Fruit fly (Drosophila melanogaster) whole organism, embryonic: Measurements from ENCODE around the gene RpL28.

Source experiments
- Atf-2 ChIP-seq: fragments of 200-800 bp; sonication (Bioruptor generic); optimal IDR thresholded peaks from 2 replicates; lab custom pipeline; 2016; ENCODE audit warnings: missing biosample characterization, missing genetic modification characterization
- Bteb2 ChIP-seq: fragments of 200-800 bp; sonication (Bioruptor generic); optimal IDR thresholded peaks from 2 replicates; lab custom pipeline; 2016; ENCODE audit warnings: missing biosample characterization, missing genetic modification characterization
- CG10209 ChIP-seq: fragments of 200-800 bp; sonication (Bioruptor generic); optimal IDR thresholded peaks from 3 replicates; lab custom pipeline; 2017; ENCODE audit warnings: missing biosample characterization, mild to moderate bottlenecking, missing genetic modification characterization, missing genetic modification reagents
- CG1024 ChIP-seq: fragments of 200-800 bp; sonication (Bioruptor generic); IDR thresholded peaks from 2 replicates; pipeline ENCODE4 v1.3.6; 2022; ENCODE audit warnings: missing biosample characterization, missing genetic modification characterization
- CG10979 ChIP-seq: fragments of 200-800 bp; sonication (Bioruptor generic); optimal IDR thresholded peaks from 2 replicates; lab custom pipeline; 2018; ENCODE audit warnings: missing biosample characterization, mild to moderate bottlenecking, missing genetic modification characterization, moderate library complexity
- CG11504 ChIP-seq: fragments of 200-800 bp; sonication (Bioruptor generic); optimal IDR thresholded peaks from 3 replicates; lab custom pipeline; 2019; ENCODE audit warnings: missing biosample characterization, mild to moderate bottlenecking, missing genetic modification characterization, moderate library complexity
- CG12744 ChIP-seq: fragments of 200-800 bp; sonication (Bioruptor generic); optimal IDR thresholded peaks from 2 replicates; lab custom pipeline; 2016; ENCODE audit warnings: missing biosample characterization, missing genetic modification characterization
- CG12769 ChIP-seq: fragments of 200-800 bp; sonication (Bioruptor generic); optimal IDR thresholded peaks from 2 replicates; lab custom pipeline; 2019; ENCODE audit warnings: missing biosample characterization, mild to moderate bottlenecking, missing genetic modification characterization, moderate library complexity
- CG13624 ChIP-seq: fragments of 200-800 bp; sonication (Bioruptor generic); optimal IDR thresholded peaks from 2 replicates; lab custom pipeline; 2016; ENCODE audit warnings: missing biosample characterization, missing genetic modification characterization
- CG14050 ChIP-seq: fragments of 200-800 bp; sonication (Bioruptor generic); IDR thresholded peaks from 3 replicates; pipeline ENCODE4 v1.3.6; 2022; ENCODE audit warnings: missing biosample characterization, missing genetic modification characterization
- CG14441 ChIP-seq: fragments of 200-800 bp; sonication (Bioruptor generic); IDR thresholded peaks from 2 replicates; pipeline ENCODE4 v1.3.6; 2022; ENCODE audit warnings: missing biosample characterization, missing genetic modification characterization
- CG1647 ChIP-seq: fragments of 200-800 bp; sonication (Bioruptor generic); optimal IDR thresholded peaks from 3 replicates; lab custom pipeline; 2016; ENCODE audit warnings: missing biosample characterization, missing genetic modification characterization
- CG16863 ChIP-seq: fragments of 200-800 bp; sonication (Bioruptor generic); optimal IDR thresholded peaks from 3 replicates; lab custom pipeline; 2016; ENCODE audit warnings: missing biosample characterization, missing genetic modification characterization
- CG17385 ChIP-seq: fragments of 200-800 bp; sonication (Bioruptor generic); optimal IDR thresholded peaks from 3 replicates; lab custom pipeline; 2018; ENCODE audit warnings: missing biosample characterization, mild to moderate bottlenecking, missing genetic modification characterization
- CG2712 ChIP-seq: fragments of 200-800 bp; optimal IDR thresholded peaks from 3 replicates; lab custom pipeline; 2019; ENCODE audit warnings: missing biosample characterization, mild to moderate bottlenecking, missing genetic modification characterization, moderate library complexity
- CG34224 ChIP-seq: fragments of 200-800 bp; sonication (Bioruptor generic); IDR thresholded peaks from 3 replicates; pipeline ENCODE4 v1.3.6; 2022; ENCODE audit warnings: missing biosample characterization, missing genetic modification characterization; ENCODE audit not compliant: partially characterized antibody
- CG3847 ChIP-seq: fragments of 200-800 bp; sonication (Bioruptor generic); IDR thresholded peaks from 2 replicates; pipeline ENCODE4 v1.3.6; 2022; ENCODE audit warnings: missing biosample characterization, missing genetic modification characterization
- CG43689 ChIP-seq: fragments of 200-800 bp; sonication (Bioruptor generic); IDR thresholded peaks from 2 replicates; pipeline ENCODE4 v1.3.6; 2022; ENCODE audit warnings: missing biosample characterization, missing genetic modification characterization
- CG6854 ChIP-seq: fragments of 200-800 bp; sonication (Bioruptor generic); optimal IDR thresholded peaks from 3 replicates; lab custom pipeline; 2017; ENCODE audit warnings: missing biosample characterization, mild to moderate bottlenecking, missing genetic modification characterization
- CG9876 ChIP-seq: fragments of 200-800 bp; sonication (Bioruptor generic); optimal IDR thresholded peaks from 2 replicates; lab custom pipeline; 2016; ENCODE audit warnings: missing biosample characterization, missing genetic modification characterization
- Deaf1 ChIP-seq: fragments of 200-800 bp; optimal IDR thresholded peaks from 3 replicates; lab custom pipeline; 2019; ENCODE audit warnings: missing biosample characterization, mild to moderate bottlenecking, missing genetic modification characterization, moderate library complexity
- Drgx ChIP-seq: fragments of 200-800 bp; sonication (Bioruptor generic); IDR thresholded peaks from 2 replicates; pipeline ENCODE4 v1.3.6; 2022; ENCODE audit warnings: missing biosample characterization, missing genetic modification characterization
- H2.0 ChIP-seq: fragments of 200-800 bp; sonication (Bioruptor generic); IDR thresholded peaks from 2 replicates; pipeline ENCODE4 v1.3.6; 2022; ENCODE audit warnings: missing biosample characterization, missing genetic modification characterization
- Jarid2 ChIP-seq: fragments of 200-800 bp; sonication (Bioruptor generic); optimal IDR thresholded peaks from 3 replicates; lab custom pipeline; 2017; ENCODE audit warnings: mild to moderate bottlenecking, missing biosample characterization, missing genetic modification reagents, missing genetic modification characterization
- Lpt ChIP-seq: fragments of >200 bp; optimal IDR thresholded peaks from 2 replicates; lab custom pipeline; 2018; ENCODE audit warnings: missing biosample characterization, missing genetic modification characterization
- MBD-R2 ChIP-seq: fragments of 200-800 bp; sonication (Bioruptor generic); IDR thresholded peaks from 2 replicates; pipeline ENCODE4 v1.3.6; 2022; ENCODE audit warnings: missing biosample characterization, missing genetic modification characterization
- Pdp1 ChIP-seq, 2 experiments: fragments of 200-800 bp; sonication (Bioruptor generic); optimal IDR thresholded peaks; 3 replicates each; lab custom pipeline; 2016; ENCODE audit warnings: missing biosample characterization in 2 of 2, missing genetic modification characterization in 2 of 2, mild to moderate bottlenecking in 1 of 2, moderate library complexity in 1 of 2
- Trl ChIP-seq, 3 experiments: fragments of >200 bp in 2 of 3; fragments of 200-800 bp in 1 of 3; sonication (Bioruptor generic) in 1 of 3; optimal IDR thresholded peaks; 2 replicates in 1 of 3; 3 replicates in 2 of 3; lab custom pipeline; 2016 to 2017; ENCODE audit warnings: missing biosample characterization in 1 of 3, missing genetic modification characterization in 1 of 3
- ase ChIP-seq: fragments of 200-800 bp; sonication (Bioruptor generic); IDR thresholded peaks from 3 replicates; pipeline ENCODE4 v1.3.6; 2022; ENCODE audit warnings: missing biosample characterization, missing genetic modification characterization
- bigmax ChIP-seq: fragments of 200-800 bp; sonication (Bioruptor generic); optimal IDR thresholded peaks from 2 replicates; lab custom pipeline; 2018; ENCODE audit warnings: missing biosample characterization, mild to moderate bottlenecking, missing genetic modification characterization
- chinmo ChIP-seq: fragments of 200-800 bp; sonication (Bioruptor generic); IDR thresholded peaks from 4 replicates; pipeline ENCODE4 v1.3.6; 2022; ENCODE audit warnings: missing biosample characterization, missing genetic modification characterization; ENCODE audit not compliant: partially characterized antibody
- ci ChIP-seq: fragments of 200-800 bp; sonication (Bioruptor generic); IDR thresholded peaks from 3 replicates; pipeline ENCODE4 v1.3.6; 2022; ENCODE audit warnings: missing biosample characterization, missing genetic modification characterization
- croc ChIP-seq: fragments of 200-800 bp; sonication (Bioruptor generic); conservative IDR thresholded peaks from 3 replicates; pipeline ENCODE4 v1.3.6; 2022; ENCODE audit warnings: missing biosample characterization, missing genetic modification characterization
- crol ChIP-seq: fragments of 200-800 bp; sonication (Bioruptor generic); IDR thresholded peaks from 2 replicates; pipeline ENCODE4 v1.3.6; 2022; ENCODE audit warnings: missing biosample characterization, missing genetic modification characterization
- cwo ChIP-seq: fragments of 200-800 bp; sonication (Bioruptor generic); optimal IDR thresholded peaks from 3 replicates; lab custom pipeline; 2017; ENCODE audit warnings: missing biosample characterization, missing genetic modification characterization, mild to moderate bottlenecking, moderate library complexity, missing genetic modification reagents
- dati ChIP-seq: fragments of 200-800 bp; sonication (Bioruptor generic); IDR thresholded peaks from 2 replicates; pipeline ENCODE4 v1.3.6; 2022; ENCODE audit warnings: missing biosample characterization, missing genetic modification characterization
- eve ChIP-seq, 2 experiments: fragments of >200 bp; optimal IDR thresholded peaks; 2 replicates each; lab custom pipeline; 2017; ENCODE audit warnings: missing biosample characterization in 2 of 2, missing genetic modification characterization in 2 of 2
- jumu ChIP-seq: fragments of 200-800 bp; sonication (Bioruptor generic); optimal IDR thresholded peaks from 3 replicates; lab custom pipeline; 2016; ENCODE audit warnings: missing biosample characterization, missing genetic modification characterization
- lbe ChIP-seq: fragments of 200-800 bp; sonication (Bioruptor generic); optimal IDR thresholded peaks from 2 replicates; lab custom pipeline; 2016; ENCODE audit warnings: missing biosample characterization, mild to moderate bottlenecking, missing genetic modification characterization
- nom ChIP-seq: fragments of 200-800 bp; sonication (Bioruptor generic); optimal IDR thresholded peaks from 2 replicates; lab custom pipeline; 2017; ENCODE audit warnings: missing biosample characterization, missing genetic modification characterization, mild to moderate bottlenecking, moderate library complexity, missing genetic modification reagents
- org-1 ChIP-seq: fragments of 200-800 bp; sonication (Bioruptor generic); optimal IDR thresholded peaks from 2 replicates; lab custom pipeline; 2017; ENCODE audit warnings: missing biosample characterization, missing genetic modification characterization
- p53 ChIP-seq: fragments of 200-800 bp; sonication (Bioruptor generic); optimal IDR thresholded peaks from 2 replicates; lab custom pipeline; 2016; ENCODE audit warnings: missing biosample characterization, missing genetic modification characterization
- pros ChIP-seq: fragments of 200-800 bp; sonication (Bioruptor generic); optimal IDR thresholded peaks from 3 replicates; lab custom pipeline; 2019; ENCODE audit warnings: missing biosample characterization, mild to moderate bottlenecking, missing genetic modification characterization, moderate library complexity
- row ChIP-seq: fragments of 200-800 bp; sonication (Bioruptor generic); IDR thresholded peaks from 3 replicates; pipeline ENCODE4 v1.3.6; 2022; ENCODE audit warnings: missing biosample characterization, missing genetic modification characterization
- vnd ChIP-seq: fragments of 200-800 bp; sonication (Bioruptor generic); IDR thresholded peaks from 3 replicates; pipeline ENCODE4 v1.3.6; 2022; ENCODE audit warnings: missing biosample characterization, missing genetic modification characterization; ENCODE audit not compliant: partially characterized antibody
- vvl ChIP-seq: fragments of 200-800 bp; sonication (Bioruptor generic); IDR thresholded peaks from 2 replicates; pipeline ENCODE4 v1.3.6; 2022; ENCODE audit warnings: missing biosample characterization, missing genetic modification characterization
- wek ChIP-seq: fragments of 200-800 bp; sonication (Bioruptor generic); optimal IDR thresholded peaks from 3 replicates; lab custom pipeline; 2018; ENCODE audit warnings: missing biosample characterization, mild to moderate bottlenecking, missing genetic modification characterization, moderate library complexity
- zen ChIP-seq: fragments of 200-800 bp; sonication (Bioruptor generic); optimal IDR thresholded peaks from 3 replicates; lab custom pipeline; 2018; ENCODE audit warnings: missing biosample characterization, mild to moderate bottlenecking, missing genetic modification characterization, moderate library complexity

RpL28 gene

dm6 chr3L:3259703-3260102 lies 36.9 kb upstream of the RpL28 start (continued):
- TF ChIP-seq CG1024 (GFP tag; lab: Robert Waterston, UW) (no peak), CG11504 (tag; lab: Kevin White, UChicago) (peak; percentile 12), p53 (GFP tag; lab: Kevin White, UChicago) (no peak), CG43689 (GFP tag; lab: Robert Waterston, UW) (no peak), croc (GFP tag; lab: Robert Waterston, UW) (no peak), row (GFP tag; lab: Robert Waterston, UW) (0 out of 3 replicates have a peak, but pooled peaks have one; percentile 11)

dm6 chr3L:3257690-3258089 lies 34.9 kb upstream of the RpL28 start, which contains the start of gene ckd:
Gene ckd (plus strand): TSS chr3L:3257878.
- no peak for TF ChIP-seq Deaf1 (tag; lab: Kevin White, UChicago)
- TF ChIP-seq vvl (GFP tag; lab: Robert Waterston, UW): 0 out of 2 replicates have a peak, but pooled peaks have one; percentile 26
- TF ChIP-seq CG1647 (GFP tag; lab: Kevin White, UChicago): no peak
- TF ChIP-seq Jarid2 (GFP tag; lab: Kevin White, UChicago): peak; percentile 13
- no peak for TF ChIP-seq MBD-R2
- TF ChIP-seq nom (GFP tag; lab: Kevin White, UChicago): peak; percentile 49
- TF ChIP-seq Drgx (GFP tag; lab: Robert Waterston, UW): peak; percentile 36; the same call in 1 of the 2 replicates
- TF ChIP-seq CG14050 (GFP tag; lab: Robert Waterston, UW): no peak
- no peak for TF ChIP-seq CG3847 (GFP tag; lab: Robert Waterston, UW)
- TF ChIP-seq CG12769 (tag; lab: Kevin White, UChicago): peak; percentile 10
- TF ChIP-seq Trl (optimal IDR thresholded peaks at IDR 0.05; lab: Kevin White, UChicago): peak in 1 of 2 experiments; percentile 1
- TF ChIP-seq Trl (GFP tag; optimal IDR thresholded peaks at IDR 0.05; lab: Kevin White, UChicago): no peak
- no peak for TF ChIP-seq Atf-2 (GFP tag; lab: Kevin White, UChicago)
- no peak for TF ChIP-seq zen
- no peak for TF ChIP-seq bigmax
- no peak for TF ChIP-seq org-1 (GFP tag; lab: Kevin White, UChicago)
- no peak for TF ChIP-seq eve (GFP tag; optimal IDR thresholded peaks at IDR 0.05; lab: Kevin White, UChicago)
- TF ChIP-seq lbe: peak; percentile 33
- no peak for TF ChIP-seq Lpt (GFP tag; lab: Kevin White, UChicago)
- peak; percentile 77; the same call in 1 of the 4 replicates for TF ChIP-seq chinmo
- no peak for TF ChIP-seq CG34224 (GFP tag; lab: Robert Waterston, UW)
- TF ChIP-seq, all 482 proteins: peak for 8

- no peak for TF ChIP-seq H2.0
- no peak for TF ChIP-seq CG17385 (GFP tag; lab: Kevin White, UChicago)
- TF ChIP-seq cwo (GFP tag; lab: Kevin White, UChicago): peak; percentile 86
- no peak for TF ChIP-seq Bteb2
- no peak for TF ChIP-seq jumu (GFP tag; lab: Kevin White, UChicago)
- TF ChIP-seq ase: 0 out of 3 replicates have a peak, but pooled peaks have one; percentile 10
- peak; percentile 52 for TF ChIP-seq pros
- no peak for TF ChIP-seq wek (GFP tag; lab: Kevin White, UChicago)
- TF ChIP-seq CG10979 (tag; lab: Kevin White, UChicago): no peak
- peak; percentile 55 for TF ChIP-seq crol (GFP tag; lab: Robert Waterston, UW)
- no peak for TF ChIP-seq dati (GFP tag; lab: Robert Waterston, UW)
- TF ChIP-seq CG10209 (GFP tag; lab: Kevin White, UChicago): no peak
- no peak for TF ChIP-seq CG14441 (GFP tag; lab: Robert Waterston, UW)
- no peak for TF ChIP-seq CG12744 (GFP tag; lab: Kevin White, UChicago)
- TF ChIP-seq CG6854: no peak
- TF ChIP-seq org-1 (GFP tag; lab: Kevin White, UChicago): no peak
- TF ChIP-seq Deaf1 (tag; lab: Kevin White, UChicago): peak; percentile 34
- TF ChIP-seq vnd (GFP tag; lab: Robert Waterston, UW): no peak
- TF ChIP-seq CG2712 (tag; lab: Kevin White, UChicago): no peak
- no peak for TF ChIP-seq Pdp1 (GFP tag; optimal IDR thresholded peaks at IDR 0.05; lab: Kevin White, UChicago)
- TF ChIP-seq CG16863: no peak
- 0 out of 3 replicates have a peak, but pooled peaks have one; percentile 10 for TF ChIP-seq ci (GFP tag; lab: Robert Waterston, UW)
- no peak for TF ChIP-seq CG9876 (GFP tag; lab: Kevin White, UChicago)
- no peak for TF ChIP-seq CG13624 (GFP tag; lab: Kevin White, UChicago)
Measured at dm6 chr3L:3253631-3254030, 30.9 kb upstream of the RpL28 start.
